Worm (Caenorhabditis elegans) whole organism, L1 larva: ENCODE data around the gene Y53C12A.3.

Experiments
- C04F5.9 ChIP-seq: sonication (generic microtip); optimal IDR thresholded peaks from 2 replicates; lab custom pipeline; 2016; ENCODE audit warnings: missing genetic modification characterization, missing compliant biosample characterization
- C16A3.4 ChIP-seq: fragments of 150-350 bp; optimal IDR thresholded peaks from 2 replicates; lab custom pipeline; 2014; ENCODE audit warnings: missing biosample characterization, missing genetic modification characterization
- nhr-90 ChIP-seq: sonication (generic microtip); optimal IDR thresholded peaks from 2 replicates; lab custom pipeline; 2016; ENCODE audit warnings: mild to moderate bottlenecking, missing genetic modification characterization, missing compliant biosample characterization; ENCODE audit not compliant: poor library complexity
- swsn-7 ChIP-seq: sonication (generic microtip); optimal IDR thresholded peaks from 2 replicates; lab custom pipeline; 2016; ENCODE audit warnings: missing genetic modification characterization, missing compliant biosample characterization

DNA sequence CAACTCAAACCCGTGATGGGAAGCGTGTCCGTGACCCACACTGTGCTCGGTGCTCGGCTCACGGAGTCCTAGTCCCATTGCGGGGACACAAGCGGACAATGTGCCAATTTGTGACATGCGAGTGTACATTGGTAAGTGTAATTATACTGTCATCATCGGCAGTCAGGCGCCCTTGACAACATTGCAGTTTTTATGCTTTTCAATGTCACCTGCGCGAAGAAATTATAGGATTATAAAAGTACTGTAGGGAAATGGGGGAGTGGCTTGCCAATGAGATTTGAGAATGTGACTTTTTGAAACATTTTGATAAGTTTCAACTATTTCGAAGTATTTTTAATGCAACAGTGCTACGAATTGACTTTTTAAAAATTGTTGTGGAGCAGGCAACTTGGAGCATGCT lies 29.7 kb upstream of the Y53C12A.3 start:
- no peak for TF ChIP-seq nhr-90
- TF ChIP-seq C16A3.4, result no peak
- TF ChIP-seq swsn-7 (tag; lab: Kevin White, UChicago), result no peak
- TF ChIP-seq C04F5.9 (tag; lab: Kevin White, UChicago), result no peak
